Worm (Caenorhabditis elegans) whole organism, L2 larva: ENCODE measurements around the gene sptl-3.

Source experiments
- C34F6.9 ChIP-seq: fragments of 150-350 bp; optimal IDR thresholded peaks from 2 replicates; lab custom pipeline; 2014; ENCODE audit warnings: missing biosample characterization, missing genetic modification characterization
- F13H6.1 ChIP-seq: sonication (generic microtip); optimal IDR thresholded peaks from 2 replicates; lab custom pipeline; 2016; ENCODE audit warnings: missing genetic modification characterization, missing compliant biosample characterization
- Y55F3AM.14 ChIP-seq: fragments of 200-800 bp; sonication (Bioruptor generic); optimal IDR thresholded peaks from 2 replicates; lab custom pipeline; 2018; ENCODE audit warnings: mild to moderate bottlenecking, missing genetic modification characterization, missing compliant biosample characterization
- aly-2 ChIP-seq: fragments of 150-350 bp; optimal IDR thresholded peaks from 2 replicates; lab custom pipeline; 2014; ENCODE audit warnings: missing biosample characterization, missing genetic modification characterization
- ama-1 ChIP-seq: fragments of 150-350 bp; optimal IDR thresholded peaks from 2 replicates; lab custom pipeline; 2018; ENCODE audit warnings: inconsistent platforms
- ceh-16 ChIP-seq: fragments of 150-350 bp; optimal IDR thresholded peaks from 2 replicates; lab custom pipeline; 2014; ENCODE audit warnings: missing biosample characterization, missing genetic modification characterization
- ceh-82 ChIP-seq: fragments of 150-350 bp; optimal IDR thresholded peaks from 2 replicates; lab custom pipeline; 2014; ENCODE audit warnings: missing biosample characterization, missing genetic modification characterization
- crh-2 ChIP-seq: sonication (generic microtip); optimal IDR thresholded peaks from 2 replicates; lab custom pipeline; 2017; ENCODE audit warnings: missing biosample characterization, missing genetic modification characterization
- dmd-4 ChIP-seq: sonication (generic microtip); optimal IDR thresholded peaks from 2 replicates; lab custom pipeline; 2017; ENCODE audit warnings: missing biosample characterization, missing genetic modification characterization
- egl-27 ChIP-seq: sonication (generic microtip); optimal IDR thresholded peaks from 3 replicates; lab custom pipeline; 2017; ENCODE audit warnings: missing biosample characterization, missing genetic modification reagents, missing genetic modification characterization
- elt-1 ChIP-seq: fragments of 150-350 bp; optimal IDR thresholded peaks from 2 replicates; lab custom pipeline; 2014; ENCODE audit warnings: missing biosample characterization, missing genetic modification characterization
- fos-1 ChIP-seq: fragments of 150-350 bp; optimal IDR thresholded peaks from 2 replicates; lab custom pipeline; 2014; ENCODE audit warnings: missing biosample characterization, missing genetic modification characterization
- lin-11 ChIP-seq: fragments of 150-350 bp; sonication (generic microtip); optimal IDR thresholded peaks from 2 replicates; lab custom pipeline; 2014; ENCODE audit warnings: missing biosample characterization, missing genetic modification characterization, inconsistent platforms, mixed read lengths
- lin-39 ChIP-seq: fragments of 150-350 bp; optimal IDR thresholded peaks from 2 replicates; lab custom pipeline; 2014; ENCODE audit warnings: missing biosample characterization, missing genetic modification reagents, missing genetic modification characterization
- lsy-2 ChIP-seq, 2 experiments: fragments of 150-350 bp in 1 of 2; sonication (generic microtip) in 1 of 2; optimal IDR thresholded peaks; 2 replicates each; lab custom pipeline; 2014 to 2017; ENCODE audit warnings: missing biosample characterization in 2 of 2, missing genetic modification characterization in 2 of 2
- mab-5 ChIP-seq: fragments of 150-350 bp; optimal IDR thresholded peaks from 2 replicates; lab custom pipeline; 2014; ENCODE audit warnings: missing biosample characterization, missing genetic modification characterization
- mbf-1 ChIP-seq: sonication (generic microtip); optimal IDR thresholded peaks from 2 replicates; lab custom pipeline; 2017; ENCODE audit warnings: missing biosample characterization, missing genetic modification characterization
- mdl-1 ChIP-seq, 2 experiments: fragments of 150-350 bp in 1 of 2; sonication (generic microtip) in 1 of 2; optimal IDR thresholded peaks; 2 replicates each; lab custom pipeline; 2017; ENCODE audit warnings: missing biosample characterization in 2 of 2, missing genetic modification characterization in 2 of 2
- nhr-11 ChIP-seq: fragments of 150-350 bp; optimal IDR thresholded peaks from 2 replicates; lab custom pipeline; 2014; ENCODE audit warnings: missing biosample characterization, missing genetic modification characterization
- nhr-12 ChIP-seq: fragments of 150-350 bp; optimal IDR thresholded peaks from 2 replicates; lab custom pipeline; 2014; ENCODE audit warnings: missing biosample characterization, missing genetic modification characterization
- nhr-21 ChIP-seq: fragments of 150-350 bp; optimal IDR thresholded peaks from 2 replicates; lab custom pipeline; 2014; ENCODE audit warnings: missing biosample characterization, missing genetic modification characterization
- nhr-237 ChIP-seq: fragments of 150-350 bp; optimal IDR thresholded peaks from 2 replicates; lab custom pipeline; 2014; ENCODE audit warnings: missing biosample characterization, missing genetic modification characterization
- nhr-25 ChIP-seq: fragments of 150-350 bp; sonication (generic microtip); optimal IDR thresholded peaks from 3 replicates; lab custom pipeline; 2014; ENCODE audit warnings: missing biosample characterization, missing genetic modification characterization
- nhr-77 ChIP-seq: fragments of 150-350 bp; optimal IDR thresholded peaks from 2 replicates; lab custom pipeline; 2014; ENCODE audit warnings: missing biosample characterization, missing genetic modification characterization
- peb-1 ChIP-seq: fragments of 150-350 bp; optimal IDR thresholded peaks from 2 replicates; lab custom pipeline; 2014; ENCODE audit warnings: missing biosample characterization, missing genetic modification characterization
- sem-4 ChIP-seq: fragments of 150-350 bp; optimal IDR thresholded peaks from 2 replicates; lab custom pipeline; 2014; ENCODE audit warnings: missing biosample characterization, missing genetic modification reagents, missing genetic modification characterization
- skn-1 ChIP-seq: sonication (generic microtip); optimal IDR thresholded peaks from 2 replicates; lab custom pipeline; 2017; ENCODE audit warnings: missing biosample characterization, missing genetic modification characterization
- unc-39 ChIP-seq: fragments of 150-350 bp; optimal IDR thresholded peaks from 2 replicates; lab custom pipeline; 2014; ENCODE audit warnings: missing biosample characterization, missing genetic modification characterization
- zag-1 ChIP-seq: fragments of 150-350 bp; optimal IDR thresholded peaks from 2 replicates; lab custom pipeline; 2014; ENCODE audit warnings: missing biosample characterization, missing genetic modification characterization
- ztf-11 ChIP-seq: sonication (generic microtip); optimal IDR thresholded peaks from 2 replicates; lab custom pipeline; 2017; ENCODE audit warnings: missing biosample characterization, missing genetic modification characterization

Gene sptl-3

ce11 chrV:13934545-13934944 is 41.4 kb downstream of the sptl-3 start, which contains the start of gene R10D12.1:
Gene R10D12.1 (minus strand): TSS chrV:13934645.
- TF ChIP-seq lin-39 (tag; lab: Kevin White, UChicago) = no peak
- no peak for TF ChIP-seq C34F6.9 (tag; lab: Kevin White, UChicago)
- TF ChIP-seq mab-5 (tag; lab: Kevin White, UChicago) = no peak
- no peak for TF ChIP-seq sem-4
- no peak for TF ChIP-seq mbf-1 (tag; lab: Kevin White, UChicago)
- TF ChIP-seq nhr-11 (tag; lab: Kevin White, UChicago) = no peak
- TF ChIP-seq egl-27 (tag; lab: Kevin White, UChicago) = no peak
- TF ChIP-seq lsy-2 (tag; optimal IDR thresholded peaks at IDR 0.05; lab: Kevin White, UChicago) = no peak
- TF ChIP-seq zag-1 (tag; lab: Kevin White, UChicago) = no peak
- no peak for TF ChIP-seq nhr-25 (tag; lab: Kevin White, UChicago)

- TF ChIP-seq unc-39 (tag; lab: Kevin White, UChicago) (no peak), ztf-11 (tag; lab: Kevin White, UChicago) (no peak), dmd-4 (tag; lab: Kevin White, UChicago) (no peak), F13H6.1 (tag; lab: Kevin White, UChicago) (no peak), elt-1 (tag; lab: Kevin White, UChicago) (no peak), fos-1 (tag; lab: Kevin White, UChicago) (no peak), skn-1 (tag; lab: Kevin White, UChicago) (no peak), nhr-237 (tag; lab: Kevin White, UChicago) (no peak), mdl-1 (tag; optimal IDR thresholded peaks at IDR 0.05; lab: Kevin White, UChicago) (no peak)
Measured at ce11 chrV:13935423-13935822, 42.3 kb downstream of the sptl-3 start.

- TF ChIP-seq lin-11 (tag; lab: Kevin White, UChicago) = no peak
- no peak for TF ChIP-seq aly-2 (tag; lab: Kevin White, UChicago)
- peak; percentile 60 for TF ChIP-seq nhr-25 (tag; lab: Kevin White, UChicago)
- TF ChIP-seq nhr-21 (tag; lab: Kevin White, UChicago) = peak; percentile 45
Measured at ce11 chrV:13936052-13936451, 42.9 kb downstream of the sptl-3 start.

ce11 chrV:13936850-13937249 is 43.7 kb downstream of the sptl-3 start, which contains the start of gene srw-145:
Gene srw-145 (plus strand): TSS chrV:13937150.
- TF ChIP-seq nhr-12 (tag; lab: Kevin White, UChicago) (peak; percentile 3), nhr-21 (tag; lab: Kevin White, UChicago) (peak; percentile 41), sem-4 (no peak)

- TF ChIP-seq ceh-82 (tag; lab: Kevin White, UChicago) (no peak), lin-39 (tag; lab: Kevin White, UChicago) (no peak), nhr-77 (tag; lab: Kevin White, UChicago) (no peak), elt-1 (tag; lab: Kevin White, UChicago) (no peak), crh-2 (tag; lab: Kevin White, UChicago) (no peak), Y55F3AM.14 (GFP tag; lab: Kevin White, UChicago) (no peak), nhr-21 (tag; lab: Kevin White, UChicago) (no peak), ceh-16 (tag; lab: Kevin White, UChicago) (no peak), ama-1 (lab: Kevin White, UChicago) (no peak), nhr-237 (tag; lab: Kevin White, UChicago) (no peak), peb-1 (tag; lab: Kevin White, UChicago) (no peak)
Measured at ce11 chrV:13942082-13942481, 49.0 kb downstream of the sptl-3 start, which contains the start of gene dpr-1. Gene dpr-1 (minus strand): TSS chrV:13942182.
